Fruit fly (Drosophila melanogaster): ENCODE data around the gene cu.
A peak's percentile ranks its signal among the peaks of the same experiment; 100 is the strongest.

dm6 chr3R:11200042-11200884 is 2.9 kb downstream of the cu start:
- TF ChIP-seq CG6276 (GFP tag; optimal IDR thresholded peaks at IDR 0.05) (no peak), Ets21C (GFP tag; optimal IDR thresholded peaks at IDR 0.05) (no peak), Hr4 (GFP tag; optimal IDR thresholded peaks at IDR 0.05) (no peak), dac (GFP tag; optimal IDR thresholded peaks at IDR 0.05) (peak; percentile 38), CG6808 (GFP tag; optimal IDR thresholded peaks at IDR 0.05) (no peak)
